Worm (Caenorhabditis elegans) whole organism, L1 larva: ENCODE data around the gene srj-37.

Experiments
- C34B4.2 ChIP-seq: sonication (generic microtip); optimal IDR thresholded peaks from 2 replicates; lab custom pipeline; 2017; ENCODE audit warnings: mild to moderate bottlenecking, missing genetic modification characterization, missing compliant biosample characterization
- hlh-4 ChIP-seq: sonication (generic microtip); optimal IDR thresholded peaks from 2 replicates; lab custom pipeline; 2016; ENCODE audit warnings: mild to moderate bottlenecking, missing genetic modification characterization, missing compliant biosample characterization
- lin-39 ChIP-seq: fragments of 150-350 bp; optimal IDR thresholded peaks from 2 replicates; lab custom pipeline; 2014; ENCODE audit warnings: missing biosample characterization, missing genetic modification reagents, missing genetic modification characterization

- no peak for TF ChIP-seq C34B4.2 (tag; lab: Kevin White, UChicago)
- no peak for TF ChIP-seq lin-39
- no peak for TF ChIP-seq hlh-4 (tag; lab: Kevin White, UChicago)
Measured at ce11 chrV:624922-625321, 13.5 kb upstream of the srj-37 start, which contains the start of gene srt-17.
